Worm (Caenorhabditis elegans) whole organism, L1 larva: ENCODE data around the gene nlp-79.

Experiments used
- ceh-63 ChIP-seq: fragments of 200-800 bp; sonication (Bioruptor generic); optimal IDR thresholded peaks from 2 replicates; lab custom pipeline; 2018; ENCODE audit warnings: mild to moderate bottlenecking, missing genetic modification characterization, missing compliant biosample characterization
- dpl-1 ChIP-seq, 3 experiments: fragments of 150-350 bp in 2 of 3; sonication (generic microtip) in 1 of 3; optimal IDR thresholded peaks; 2 replicates each; lab custom pipeline; 2014 to 2017; ENCODE audit warnings: missing biosample characterization in 3 of 3, missing genetic modification characterization in 3 of 3, missing genetic modification reagents in 3 of 3
- fkh-8 ChIP-seq: sonication (generic microtip); optimal IDR thresholded peaks from 2 replicates; lab custom pipeline; 2016; ENCODE audit warnings: mild to moderate bottlenecking, missing genetic modification characterization, missing compliant biosample characterization
- pqm-1 ChIP-seq: sonication (generic microtip); optimal IDR thresholded peaks from 3 replicates; lab custom pipeline; 2017; ENCODE audit warnings: missing biosample characterization, missing genetic modification characterization
- tbx-2 ChIP-seq: sonication (generic microtip); optimal IDR thresholded peaks from 2 replicates; lab custom pipeline; 2016; ENCODE audit warnings: missing genetic modification characterization, missing compliant biosample characterization
- unc-62 ChIP-seq: fragments of 150-350 bp; optimal IDR thresholded peaks from 2 replicates; lab custom pipeline; 2014; ENCODE audit warnings: missing biosample characterization, missing genetic modification reagents, missing genetic modification characterization
- ztf-4 ChIP-seq: fragments of 150-350 bp; optimal IDR thresholded peaks from 2 replicates; lab custom pipeline; 2014; ENCODE audit warnings: missing biosample characterization, missing genetic modification characterization

ce11 chrIV:13118794-13119193 is 30.6 kb upstream of the nlp-79 start, which contains the start of gene unc-30:
- TF ChIP-seq ceh-63 (no peak), tbx-2 (tag; lab: Kevin White, UChicago) (no peak), pqm-1 (no peak), ztf-4 (tag; lab: Kevin White, UChicago) (no peak), dpl-1 (GFP tag; optimal IDR thresholded peaks at IDR 0.05; lab: Kevin White, UChicago) (no peak), unc-62 (GFP tag; lab: Kevin White, UChicago) (no peak), fkh-8 (no peak)
